Worm (Caenorhabditis elegans) whole organism, L4 larva: ENCODE data around the gene W05H7.1.
A peak's percentile ranks its signal among the peaks of the same experiment; 100 is the strongest.

Source experiments
- F10B5.3 ChIP-seq: sonication (generic microtip); optimal IDR thresholded peaks from 2 replicates; lab custom pipeline; 2016; ENCODE audit warnings: mild to moderate bottlenecking, missing genetic modification characterization, missing compliant biosample characterization
- F49E8.2 ChIP-seq: sonication (generic microtip); optimal IDR thresholded peaks from 2 replicates; lab custom pipeline; 2016; ENCODE audit warnings: missing compliant biosample characterization, mild to moderate bottlenecking, missing genetic modification characterization, borderline replicate concordance
- T26A8.4 ChIP-seq: fragments of 200-800 bp; sonication (Bioruptor generic); IDR thresholded peaks from 2 replicates; pipeline ENCODE4 v1.3.6; 2022; ENCODE audit warnings: missing genetic modification characterization, missing compliant biosample characterization
- Y105C5A.15 ChIP-seq: fragments of 200-800 bp; sonication (Bioruptor generic); IDR thresholded peaks from 2 replicates; pipeline ENCODE4 v1.3.6; 2022; ENCODE audit warnings: missing genetic modification characterization, missing compliant biosample characterization
- Y48G9A.11 ChIP-seq: fragments of 200-800 bp; sonication (Bioruptor generic); IDR thresholded peaks from 2 replicates; pipeline ENCODE4 v1.3.6; 2022; ENCODE audit warnings: missing genetic modification reagents, missing genetic modification characterization, missing compliant biosample characterization
- Y5F2A.4 ChIP-seq: fragments of 200-800 bp; sonication (Bioruptor generic); optimal IDR thresholded peaks from 2 replicates; lab custom pipeline; 2018; ENCODE audit warnings: mild to moderate bottlenecking, missing genetic modification characterization, missing compliant biosample characterization
- Y75B8A.6 ChIP-seq: fragments of 200-800 bp; sonication (Bioruptor generic); IDR thresholded peaks from 2 replicates; pipeline ENCODE4 v1.3.6; 2022; ENCODE audit warnings: missing genetic modification reagents, missing genetic modification characterization, missing compliant biosample characterization
- ZK546.5 ChIP-seq, 2 experiments: sonication (generic microtip); optimal IDR thresholded peaks; 2 replicates each; lab custom pipeline; 2017; ENCODE audit warnings: missing biosample characterization in 2 of 2, missing genetic modification characterization in 2 of 2
- aly-2 ChIP-seq: sonication (generic microtip); optimal IDR thresholded peaks from 2 replicates; lab custom pipeline; 2018; ENCODE audit warnings: missing biosample characterization, missing genetic modification characterization
- ceh-44 ChIP-seq: fragments of 200-800 bp; sonication (Bioruptor generic); IDR thresholded peaks from 2 replicates; pipeline ENCODE4 v1.3.6; 2022; ENCODE audit warnings: missing genetic modification reagents, missing genetic modification characterization, missing compliant biosample characterization
- ceh-62 ChIP-seq: sonication (generic microtip); optimal IDR thresholded peaks from 2 replicates; lab custom pipeline; 2017; ENCODE audit warnings: missing biosample characterization, missing genetic modification characterization
- ces-1 ChIP-seq: fragments of 150-350 bp; sonication (generic microtip); optimal IDR thresholded peaks from 4 replicates; lab custom pipeline; 2014; ENCODE audit warnings: missing biosample characterization, missing genetic modification reagents, missing genetic modification characterization
- daf-12 ChIP-seq: fragments of 150-350 bp; optimal IDR thresholded peaks from 2 replicates; lab custom pipeline; 2014; ENCODE audit warnings: missing biosample characterization, missing genetic modification reagents, missing genetic modification characterization
- dmd-8 ChIP-seq: fragments of 200-800 bp; sonication (Bioruptor generic); IDR thresholded peaks from 2 replicates; pipeline ENCODE4 v1.3.6; 2022; ENCODE audit warnings: missing genetic modification characterization, missing compliant biosample characterization
- dpl-1 ChIP-seq: fragments of 150-350 bp; optimal IDR thresholded peaks from 2 replicates; lab custom pipeline; 2014; ENCODE audit warnings: missing biosample characterization, missing genetic modification reagents, missing genetic modification characterization
- duxl-1 ChIP-seq: sonication (generic microtip); optimal IDR thresholded peaks from 2 replicates; lab custom pipeline; 2016; ENCODE audit warnings: mild to moderate bottlenecking, missing genetic modification characterization, moderate library complexity, missing compliant biosample characterization; ENCODE audit not compliant: poor library complexity
- fkh-10 ChIP-seq: fragments of 150-350 bp; optimal IDR thresholded peaks from 2 replicates; lab custom pipeline; 2014; ENCODE audit warnings: missing biosample characterization, missing genetic modification reagents, missing genetic modification characterization
- gei-8 ChIP-seq: fragments of 200-800 bp; sonication (Bioruptor generic); optimal IDR thresholded peaks from 2 replicates; lab custom pipeline; 2018; ENCODE audit warnings: mild to moderate bottlenecking, missing genetic modification characterization, missing compliant biosample characterization
- hlh-11 ChIP-seq: fragments of 200-800 bp; sonication (Bioruptor generic); optimal IDR thresholded peaks from 2 replicates; lab custom pipeline; 2018; ENCODE audit warnings: mild to moderate bottlenecking, missing genetic modification characterization, missing compliant biosample characterization
- hlh-30 ChIP-seq: sonication (generic microtip); optimal IDR thresholded peaks from 2 replicates; lab custom pipeline; 2017; ENCODE audit warnings: antibody characterized with exemption, mild to moderate bottlenecking, missing genetic modification characterization, missing compliant biosample characterization; ENCODE audit not compliant: insufficient read depth
- hmg-1.1 ChIP-seq: fragments of 200-800 bp; sonication (Bioruptor generic); IDR thresholded peaks from 2 replicates; pipeline ENCODE4 v1.3.6; 2022; ENCODE audit warnings: missing genetic modification reagents, missing genetic modification characterization, missing compliant biosample characterization
- jun-1 ChIP-seq: fragments of 150-350 bp; optimal IDR thresholded peaks from 2 replicates; lab custom pipeline; 2014; ENCODE audit warnings: missing biosample characterization, missing genetic modification reagents, missing genetic modification characterization
- lim-7 ChIP-seq: fragments of 200-800 bp; sonication (Bioruptor generic); IDR thresholded peaks from 2 replicates; pipeline ENCODE4 v1.3.6; 2022; ENCODE audit warnings: missing genetic modification characterization, missing compliant biosample characterization
- lin-1 ChIP-seq: fragments of 200-800 bp; sonication (Bioruptor generic); IDR thresholded peaks from 2 replicates; pipeline ENCODE4 v1.3.6; 2022; ENCODE audit warnings: missing genetic modification reagents, missing genetic modification characterization, missing compliant biosample characterization
- lin-13 ChIP-seq: fragments of 150-350 bp; optimal IDR thresholded peaks from 2 replicates; lab custom pipeline; 2014; ENCODE audit warnings: missing biosample characterization, missing genetic modification reagents, missing genetic modification characterization
- lin-15B ChIP-seq: fragments of 150-350 bp; sonication (generic microtip); optimal IDR thresholded peaks from 3 replicates; lab custom pipeline; 2014; ENCODE audit warnings: missing biosample characterization, missing genetic modification characterization
- lin-38 ChIP-seq: fragments of 200-800 bp; sonication (Bioruptor generic); IDR thresholded peaks from 2 replicates; pipeline ENCODE4 v1.3.6; 2022; ENCODE audit warnings: missing genetic modification reagents, missing genetic modification characterization, missing compliant biosample characterization
- lir-3 ChIP-seq: sonication (generic microtip); optimal IDR thresholded peaks from 2 replicates; lab custom pipeline; 2016; ENCODE audit warnings: mild to moderate bottlenecking, missing genetic modification characterization, missing compliant biosample characterization
- madf-5 ChIP-seq, 2 experiments: fragments of 200-800 bp; sonication (Bioruptor generic); IDR thresholded peaks; 2 replicates each; pipeline ENCODE4 v1.3.6; 2022; ENCODE audit warnings: missing compliant biosample characterization in 2 of 2, missing genetic modification characterization in 2 of 2
- mdt-29 ChIP-seq: fragments of 200-800 bp; sonication (Bioruptor generic); IDR thresholded peaks from 2 replicates; pipeline ENCODE4 v1.3.6; 2022; ENCODE audit warnings: missing genetic modification reagents, missing genetic modification characterization, missing compliant biosample characterization
- mxl-2 ChIP-seq: fragments of 200-800 bp; sonication (Bioruptor generic); conservative IDR thresholded peaks from 2 replicates; pipeline ENCODE4 v1.3.6; 2022; ENCODE audit warnings: missing genetic modification reagents, missing genetic modification characterization, missing compliant biosample characterization
- nhr-102 ChIP-seq: sonication (generic microtip); optimal IDR thresholded peaks from 2 replicates; lab custom pipeline; 2016; ENCODE audit warnings: mild to moderate bottlenecking, missing genetic modification characterization, moderate library complexity, missing compliant biosample characterization
- nhr-11 ChIP-seq: fragments of 150-350 bp; optimal IDR thresholded peaks from 2 replicates; lab custom pipeline; 2014; ENCODE audit warnings: missing biosample characterization, missing genetic modification characterization
- nhr-111 ChIP-seq: fragments of 200-800 bp; sonication (Bioruptor generic); optimal IDR thresholded peaks from 2 replicates; lab custom pipeline; 2018; ENCODE audit warnings: mild to moderate bottlenecking, missing genetic modification characterization, missing compliant biosample characterization
- nhr-237 ChIP-seq: sonication (generic microtip); optimal IDR thresholded peaks from 2 replicates; lab custom pipeline; 2017; ENCODE audit warnings: missing biosample characterization, missing genetic modification characterization
- nhr-28 ChIP-seq: fragments of 150-350 bp; optimal IDR thresholded peaks from 2 replicates; lab custom pipeline; 2014; ENCODE audit warnings: missing biosample characterization, missing genetic modification characterization
- nhr-42 ChIP-seq: fragments of 200-800 bp; sonication (Bioruptor generic); IDR thresholded peaks from 2 replicates; pipeline ENCODE4 v1.3.6; 2022; ENCODE audit warnings: missing genetic modification characterization, missing compliant biosample characterization
- nhr-48 ChIP-seq: sonication (generic microtip); optimal IDR thresholded peaks from 2 replicates; lab custom pipeline; 2016; ENCODE audit warnings: mild to moderate bottlenecking, missing genetic modification characterization, missing compliant biosample characterization
- nhr-6 ChIP-seq: fragments of 150-350 bp; optimal IDR thresholded peaks from 2 replicates; lab custom pipeline; 2014; ENCODE audit warnings: missing biosample characterization, missing genetic modification characterization
- nhr-77 ChIP-seq: fragments of 150-350 bp; optimal IDR thresholded peaks from 2 replicates; lab custom pipeline; 2014; ENCODE audit warnings: missing biosample characterization, missing genetic modification characterization
- pha-4 ChIP-seq, 2 experiments: fragments of 150-350 bp in 1 of 2; fragments of 200-800 bp in 1 of 2; sonication (Bioruptor generic) in 1 of 2; IDR thresholded peaks in 1 of 2; optimal IDR thresholded peaks in 1 of 2; 2 replicates each; pipeline versions ENCODE4 v1.3.6 to Lab custom; 2014 to 2022; ENCODE audit warnings: missing genetic modification characterization in 2 of 2, missing genetic modification reagents in 2 of 2, missing biosample characterization in 1 of 2, missing compliant biosample characterization in 1 of 2
- php-3 ChIP-seq: fragments of 200-800 bp; sonication (Bioruptor generic); IDR thresholded peaks from 2 replicates; pipeline ENCODE4 v1.3.6; 2022; ENCODE audit warnings: missing genetic modification reagents, missing genetic modification characterization, missing compliant biosample characterization
- rbr-2 ChIP-seq: sonication (generic microtip); optimal IDR thresholded peaks from 2 replicates; lab custom pipeline; 2016; ENCODE audit warnings: missing genotype, missing genetic modification characterization, missing compliant biosample characterization
- saeg-2 ChIP-seq: fragments of 200-800 bp; sonication (Bioruptor generic); IDR thresholded peaks from 2 replicates; pipeline ENCODE4 v1.3.6; 2022; ENCODE audit warnings: missing genetic modification reagents, missing genetic modification characterization, missing compliant biosample characterization
- sdz-12 ChIP-seq: fragments of 200-800 bp; sonication (Bioruptor generic); optimal IDR thresholded peaks from 2 replicates; lab custom pipeline; 2018; ENCODE audit warnings: mild to moderate bottlenecking, missing genetic modification characterization, missing compliant biosample characterization
- spr-1 ChIP-seq: sonication (generic microtip); optimal IDR thresholded peaks from 2 replicates; lab custom pipeline; 2016; ENCODE audit warnings: mild to moderate bottlenecking, missing genetic modification characterization, missing compliant biosample characterization
- unc-39 ChIP-seq: sonication (generic microtip); optimal IDR thresholded peaks from 2 replicates; lab custom pipeline; 2017; ENCODE audit warnings: missing biosample characterization, missing genetic modification characterization
- vab-7 ChIP-seq: fragments of 200-800 bp; sonication (Bioruptor generic); IDR thresholded peaks from 2 replicates; pipeline ENCODE4 v1.3.6; 2022; ENCODE audit warnings: missing genetic modification reagents, missing genetic modification characterization, missing compliant biosample characterization
- zag-1 ChIP-seq: fragments of 150-350 bp; optimal IDR thresholded peaks from 2 replicates; lab custom pipeline; 2014; ENCODE audit warnings: missing biosample characterization, missing genetic modification characterization
- zfp-2 ChIP-seq: sonication (generic microtip); optimal IDR thresholded peaks from 2 replicates; lab custom pipeline; 2016; ENCODE audit warnings: mild to moderate bottlenecking, missing genetic modification characterization, missing compliant biosample characterization
- zip-11 ChIP-seq: fragments of 200-800 bp; sonication (Bioruptor generic); IDR thresholded peaks from 2 replicates; pipeline ENCODE4 v1.3.6; 2022; ENCODE audit warnings: missing genetic modification characterization, missing compliant biosample characterization
- ztf-11 ChIP-seq: fragments of 150-350 bp; optimal IDR thresholded peaks from 2 replicates; lab custom pipeline; 2014; ENCODE audit warnings: missing biosample characterization, missing genetic modification characterization

The W05H7.1 gene

ce11 chrX:1445696-1446095, 4.9 kb upstream of the W05H7.1 start (continued):
- TF ChIP-seq lin-15B (tag; lab: Kevin White, UChicago) (no peak), lin-38 (GFP tag; lab: Robert Waterston, UW) (no peak), sdz-12 (GFP tag; lab: Kevin White, UChicago) (no peak), madf-5 (GFP tag; IDR thresholded peaks at IDR 0.05; lab: Robert Waterston, UW) (no peak), pha-4 (GFP tag; IDR thresholded peaks at IDR 0.05; lab: Robert Waterston, UW) (no peak), pha-4 (tag; optimal IDR thresholded peaks at IDR 0.05; lab: Kevin White, UChicago) (no peak), Y75B8A.6 (0 out of 2 replicates have a peak, but pooled peaks have one; percentile 31), nhr-11 (no peak), hlh-30 (tag; lab: Kevin White, UChicago) (peak; percentile 19), jun-1 (peak; percentile 36), saeg-2 (GFP tag; lab: Robert Waterston, UW) (no peak), spr-1 (tag; lab: Kevin White, UChicago) (peak; percentile 0), fkh-10 (no peak), ztf-11 (tag; lab: Kevin White, UChicago) (no peak), F10B5.3 (tag; lab: Kevin White, UChicago) (no peak), Y5F2A.4 (no peak), T26A8.4 (GFP tag; lab: Robert Waterston, UW) (peak; percentile 38; the same call in 1 of the 2 replicates), php-3 (GFP tag; lab: Robert Waterston, UW) (0 out of 2 replicates have a peak, but pooled peaks have one; percentile 9), Y48G9A.11 (no peak), mxl-2 (GFP tag; lab: Robert Waterston, UW) (no peak), nhr-237 (no peak), duxl-1 (peak; percentile 64), zip-11 (GFP tag; lab: Robert Waterston, UW) (no peak), zag-1 (tag; lab: Kevin White, UChicago) (no peak), hmg-1.1 (no peak), rbr-2 (tag; lab: Kevin White, UChicago) (no peak), lin-13 (GFP tag; lab: Kevin White, UChicago) (no peak), daf-12 (tag; lab: Kevin White, UChicago) (no peak), lin-1 (GFP tag; lab: Robert Waterston, UW) (no peak), nhr-111 (GFP tag; lab: Kevin White, UChicago) (no peak), ceh-44 (GFP tag; lab: Robert Waterston, UW) (no peak), hlh-11 (peak; percentile 23), dpl-1 (GFP tag; lab: Kevin White, UChicago) (no peak), vab-7 (GFP tag; lab: Robert Waterston, UW) (no peak), lim-7 (GFP tag; lab: Robert Waterston, UW) (no peak), unc-39 (tag; lab: Kevin White, UChicago) (no peak), nhr-6 (tag; lab: Kevin White, UChicago) (no peak), Y105C5A.15 (no peak), lir-3 (no peak), nhr-77 (tag; lab: Kevin White, UChicago) (no peak), nhr-28 (tag; lab: Kevin White, UChicago) (no peak), gei-8 (GFP tag; lab: Kevin White, UChicago) (no peak), zfp-2 (tag; lab: Kevin White, UChicago) (no peak), F49E8.2 (no peak), nhr-42 (GFP tag; lab: Robert Waterston, UW) (peak; percentile 39; the same call in 1 of the 2 replicates), dmd-8 (GFP tag; lab: Robert Waterston, UW) (no peak), nhr-102 (tag; lab: Kevin White, UChicago) (no peak), ZK546.5 (tag; optimal IDR thresholded peaks at IDR 0.05; lab: Kevin White, UChicago) (no peak), aly-2 (no peak), mdt-29 (GFP tag; lab: Robert Waterston, UW) (no peak), ceh-62 (tag; lab: Kevin White, UChicago) (no peak), ces-1 (GFP tag; lab: Kevin White, UChicago) (no peak), nhr-48 (tag; lab: Kevin White, UChicago) (peak; percentile 10)
